Worm (Caenorhabditis elegans) whole organism, L1 larva: ENCODE measurements around the gene ndx-3.

ENCODE experiments used
- fkh-10 ChIP-seq: sonication (generic microtip); optimal IDR thresholded peaks from 2 replicates; lab custom pipeline; 2017; ENCODE audit warnings: missing biosample characterization, missing genetic modification reagents, missing genetic modification characterization
- jun-1 ChIP-seq: fragments of 150-350 bp; optimal IDR thresholded peaks from 2 replicates; lab custom pipeline; 2014; ENCODE audit warnings: missing biosample characterization, missing genetic modification reagents, missing genetic modification characterization
- lin-39 ChIP-seq: fragments of 150-350 bp; optimal IDR thresholded peaks from 2 replicates; lab custom pipeline; 2014; ENCODE audit warnings: missing biosample characterization, missing genetic modification reagents, missing genetic modification characterization
- mep-1 ChIP-seq: fragments of 150-350 bp; optimal IDR thresholded peaks from 2 replicates; lab custom pipeline; 2014; ENCODE audit warnings: missing biosample characterization, missing genetic modification characterization

DNA sequence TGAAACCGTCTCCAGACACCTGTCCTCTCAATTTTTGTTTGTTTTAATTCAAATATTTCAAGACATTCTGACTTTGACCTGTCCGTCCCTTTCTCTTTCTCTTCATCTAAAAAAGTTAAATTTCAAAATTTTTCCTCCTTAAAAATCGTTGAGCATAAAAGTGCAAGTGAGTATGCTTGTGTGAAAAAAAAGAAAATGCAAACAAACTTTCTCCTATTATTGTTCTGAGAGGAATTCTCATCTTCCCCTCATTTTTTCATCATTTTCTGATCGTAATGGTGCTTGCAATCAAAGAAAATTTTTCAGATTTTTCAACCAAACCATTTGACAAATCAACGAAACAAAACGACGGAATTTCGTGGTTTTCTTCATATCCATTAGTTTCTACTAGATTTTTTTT lies 15.5 kb downstream of the ndx-3 start, which contains the start of gene shc-2:
- TF ChIP-seq jun-1 (tag; lab: Kevin White, UChicago) (no peak), fkh-10 (GFP tag; lab: Kevin White, UChicago) (no peak), mep-1 (tag; lab: Kevin White, UChicago) (no peak), lin-39 (tag; lab: Kevin White, UChicago) (no peak)
